Worm (Caenorhabditis elegans) whole organism, L4 larva: ENCODE data around the gene srt-49.
A peak's percentile ranks its signal among the peaks of the same experiment; 100 is the strongest.
"Not testable (repeated sequence)": the region's sequence is repeated elsewhere in the genome, so short reads cannot be mapped to it uniquely, and the experiment has no call there.

ENCODE experiments used
- D1046.2 ChIP-seq: fragments of 200-800 bp; sonication (Bioruptor generic); IDR thresholded peaks from 2 replicates; pipeline ENCODE4 v1.3.6; 2022; ENCODE audit warnings: missing genetic modification characterization, missing compliant biosample characterization
- F49E8.2 ChIP-seq: sonication (generic microtip); optimal IDR thresholded peaks from 2 replicates; lab custom pipeline; 2016; ENCODE audit warnings: missing compliant biosample characterization, mild to moderate bottlenecking, missing genetic modification characterization, borderline replicate concordance
- T20F7.1 ChIP-seq: fragments of 200-800 bp; sonication (Bioruptor generic); optimal IDR thresholded peaks from 2 replicates; lab custom pipeline; 2018; ENCODE audit warnings: mild to moderate bottlenecking, missing genetic modification characterization, missing compliant biosample characterization
- T26A8.4 ChIP-seq: fragments of 200-800 bp; sonication (Bioruptor generic); IDR thresholded peaks from 2 replicates; pipeline ENCODE4 v1.3.6; 2022; ENCODE audit warnings: missing genetic modification characterization, missing compliant biosample characterization
- Y105C5A.15 ChIP-seq: fragments of 200-800 bp; sonication (Bioruptor generic); IDR thresholded peaks from 2 replicates; pipeline ENCODE4 v1.3.6; 2022; ENCODE audit warnings: missing genetic modification characterization, missing compliant biosample characterization
- Y48G9A.11 ChIP-seq: fragments of 200-800 bp; sonication (Bioruptor generic); IDR thresholded peaks from 2 replicates; pipeline ENCODE4 v1.3.6; 2022; ENCODE audit warnings: missing genetic modification reagents, missing genetic modification characterization, missing compliant biosample characterization
- Y5F2A.4 ChIP-seq: fragments of 200-800 bp; sonication (Bioruptor generic); optimal IDR thresholded peaks from 2 replicates; lab custom pipeline; 2018; ENCODE audit warnings: mild to moderate bottlenecking, missing genetic modification characterization, missing compliant biosample characterization
- Y75B8A.6 ChIP-seq: fragments of 200-800 bp; sonication (Bioruptor generic); IDR thresholded peaks from 2 replicates; pipeline ENCODE4 v1.3.6; 2022; ENCODE audit warnings: missing genetic modification reagents, missing genetic modification characterization, missing compliant biosample characterization
- ZK337.2 ChIP-seq: fragments of 200-800 bp; sonication (Bioruptor generic); IDR thresholded peaks from 2 replicates; pipeline ENCODE4 v1.3.6; 2022; ENCODE audit warnings: missing genetic modification reagents, missing genetic modification characterization, missing compliant biosample characterization
- aha-1 ChIP-seq: fragments of 150-350 bp; peaks from one replicate; lab custom pipeline; 2014; ENCODE audit warnings: missing biosample characterization, missing genetic modification characterization
- ceh-44 ChIP-seq: fragments of 200-800 bp; sonication (Bioruptor generic); IDR thresholded peaks from 2 replicates; pipeline ENCODE4 v1.3.6; 2022; ENCODE audit warnings: missing genetic modification reagents, missing genetic modification characterization, missing compliant biosample characterization
- ctbp-1 ChIP-seq: fragments of 200-800 bp; sonication (Bioruptor generic); IDR thresholded peaks from 2 replicates; pipeline ENCODE4 v1.3.6; 2022; ENCODE audit warnings: missing genetic modification reagents, missing genetic modification characterization, missing compliant biosample characterization
- daf-8 ChIP-seq: fragments of 200-800 bp; sonication (Bioruptor generic); IDR thresholded peaks from 2 replicates; pipeline ENCODE4 v1.3.6; 2022; ENCODE audit warnings: missing genetic modification characterization, missing compliant biosample characterization
- dmd-8 ChIP-seq: fragments of 200-800 bp; sonication (Bioruptor generic); IDR thresholded peaks from 2 replicates; pipeline ENCODE4 v1.3.6; 2022; ENCODE audit warnings: missing genetic modification characterization, missing compliant biosample characterization
- dmd-9 ChIP-seq: fragments of 200-800 bp; sonication (Bioruptor generic); IDR thresholded peaks from 2 replicates; pipeline ENCODE4 v1.3.6; 2022; ENCODE audit warnings: missing genetic modification reagents, missing genetic modification characterization, missing compliant biosample characterization
- dve-1 ChIP-seq: sonication (generic microtip); optimal IDR thresholded peaks from 2 replicates; lab custom pipeline; 2017; ENCODE audit warnings: antibody characterized with exemption, mild to moderate bottlenecking, missing genetic modification characterization, missing compliant biosample characterization; ENCODE audit not compliant: insufficient read depth
- fkh-10 ChIP-seq: fragments of 150-350 bp; optimal IDR thresholded peaks from 2 replicates; lab custom pipeline; 2014; ENCODE audit warnings: missing biosample characterization, missing genetic modification reagents, missing genetic modification characterization
- gei-8 ChIP-seq: fragments of 200-800 bp; sonication (Bioruptor generic); optimal IDR thresholded peaks from 2 replicates; lab custom pipeline; 2018; ENCODE audit warnings: mild to moderate bottlenecking, missing genetic modification characterization, missing compliant biosample characterization
- hif-1 ChIP-seq, 2 experiments: sonication (generic microtip); optimal IDR thresholded peaks; 2 replicates each; lab custom pipeline; 2016 to 2017; ENCODE audit warnings: missing compliant biosample characterization in 2 of 2, missing genetic modification characterization in 2 of 2, missing genetic modification reagents in 2 of 2, missing genotype in 2 of 2, mild to moderate bottlenecking in 1 of 2
- hmg-1.1 ChIP-seq: fragments of 200-800 bp; sonication (Bioruptor generic); IDR thresholded peaks from 2 replicates; pipeline ENCODE4 v1.3.6; 2022; ENCODE audit warnings: missing genetic modification reagents, missing genetic modification characterization, missing compliant biosample characterization
- lim-7 ChIP-seq: fragments of 200-800 bp; sonication (Bioruptor generic); IDR thresholded peaks from 2 replicates; pipeline ENCODE4 v1.3.6; 2022; ENCODE audit warnings: missing genetic modification characterization, missing compliant biosample characterization
- lin-1 ChIP-seq: fragments of 200-800 bp; sonication (Bioruptor generic); IDR thresholded peaks from 2 replicates; pipeline ENCODE4 v1.3.6; 2022; ENCODE audit warnings: missing genetic modification reagents, missing genetic modification characterization, missing compliant biosample characterization
- lin-13 ChIP-seq: fragments of 150-350 bp; optimal IDR thresholded peaks from 2 replicates; lab custom pipeline; 2014; ENCODE audit warnings: missing biosample characterization, missing genetic modification reagents, missing genetic modification characterization
- lin-38 ChIP-seq: fragments of 200-800 bp; sonication (Bioruptor generic); IDR thresholded peaks from 2 replicates; pipeline ENCODE4 v1.3.6; 2022; ENCODE audit warnings: missing genetic modification reagents, missing genetic modification characterization, missing compliant biosample characterization
- madf-5 ChIP-seq, 2 experiments: fragments of 200-800 bp; sonication (Bioruptor generic); IDR thresholded peaks; 2 replicates each; pipeline ENCODE4 v1.3.6; 2022; ENCODE audit warnings: missing compliant biosample characterization in 2 of 2, missing genetic modification characterization in 2 of 2
- madf-9 ChIP-seq: fragments of 200-800 bp; sonication (Bioruptor generic); conservative IDR thresholded peaks from 2 replicates; pipeline ENCODE4 v1.3.6; 2022; ENCODE audit warnings: missing genetic modification reagents, missing genetic modification characterization, missing compliant biosample characterization
- mdt-29 ChIP-seq: fragments of 200-800 bp; sonication (Bioruptor generic); IDR thresholded peaks from 2 replicates; pipeline ENCODE4 v1.3.6; 2022; ENCODE audit warnings: missing genetic modification reagents, missing genetic modification characterization, missing compliant biosample characterization
- mep-1 ChIP-seq: fragments of 150-350 bp; sonication (generic microtip); optimal IDR thresholded peaks from 3 replicates; lab custom pipeline; 2014; ENCODE audit warnings: missing biosample characterization, missing genetic modification characterization
- mxl-2 ChIP-seq: fragments of 200-800 bp; sonication (Bioruptor generic); conservative IDR thresholded peaks from 2 replicates; pipeline ENCODE4 v1.3.6; 2022; ENCODE audit warnings: missing genetic modification reagents, missing genetic modification characterization, missing compliant biosample characterization
- nhr-10 ChIP-seq: fragments of 150-350 bp; optimal IDR thresholded peaks from 2 replicates; lab custom pipeline; 2014; ENCODE audit warnings: missing biosample characterization, missing genetic modification characterization
- nhr-11 ChIP-seq: fragments of 150-350 bp; optimal IDR thresholded peaks from 2 replicates; lab custom pipeline; 2014; ENCODE audit warnings: missing biosample characterization, missing genetic modification characterization
- nhr-25 ChIP-seq: sonication (generic microtip); optimal IDR thresholded peaks from 2 replicates; lab custom pipeline; 2017; ENCODE audit warnings: missing genetic modification characterization, mild to moderate bottlenecking, missing compliant biosample characterization, antibody characterized with exemption, moderate library complexity, borderline replicate concordance; ENCODE audit not compliant: insufficient read depth
- nhr-41 ChIP-seq: fragments of 200-800 bp; sonication (Bioruptor generic); IDR thresholded peaks from 2 replicates; pipeline ENCODE4 v1.3.6; 2022; ENCODE audit warnings: missing genetic modification reagents, missing genetic modification characterization, missing compliant biosample characterization
- nhr-6 ChIP-seq: fragments of 150-350 bp; optimal IDR thresholded peaks from 2 replicates; lab custom pipeline; 2014; ENCODE audit warnings: missing biosample characterization, missing genetic modification characterization
- nhr-77 ChIP-seq: fragments of 150-350 bp; optimal IDR thresholded peaks from 2 replicates; lab custom pipeline; 2014; ENCODE audit warnings: missing biosample characterization, missing genetic modification characterization
- pha-4 ChIP-seq, 2 experiments: fragments of 150-350 bp in 1 of 2; fragments of 200-800 bp in 1 of 2; sonication (Bioruptor generic) in 1 of 2; IDR thresholded peaks in 1 of 2; optimal IDR thresholded peaks in 1 of 2; 2 replicates each; pipeline versions ENCODE4 v1.3.6 to Lab custom; 2014 to 2022; ENCODE audit warnings: missing genetic modification characterization in 2 of 2, missing genetic modification reagents in 2 of 2, missing biosample characterization in 1 of 2, missing compliant biosample characterization in 1 of 2
- snpc-1.2 ChIP-seq: fragments of 200-800 bp; sonication (Bioruptor generic); IDR thresholded peaks from 2 replicates; pipeline ENCODE4 v1.3.6; 2022; ENCODE audit warnings: missing genetic modification reagents, missing genetic modification characterization, missing compliant biosample characterization
- snpc-4 ChIP-seq: fragments of 150-350 bp; optimal IDR thresholded peaks from 2 replicates; lab custom pipeline; 2014; ENCODE audit warnings: missing biosample characterization, missing genetic modification characterization
- tag-97 ChIP-seq: fragments of 200-800 bp; sonication (Bioruptor generic); IDR thresholded peaks from 2 replicates; pipeline ENCODE4 v1.3.6; 2022; ENCODE audit warnings: missing genetic modification characterization, missing compliant biosample characterization
- tra-1 ChIP-seq: fragments of 200-800 bp; sonication (Bioruptor generic); IDR thresholded peaks from 2 replicates; pipeline ENCODE4 v1.3.6; 2022; ENCODE audit warnings: missing genetic modification reagents, missing genetic modification characterization, missing compliant biosample characterization
- unc-130 ChIP-seq: sonication (generic microtip); optimal IDR thresholded peaks from 2 replicates; lab custom pipeline; 2016; ENCODE audit warnings: missing genetic modification reagents, missing genetic modification characterization, missing compliant biosample characterization
- vab-7 ChIP-seq: fragments of 200-800 bp; sonication (Bioruptor generic); IDR thresholded peaks from 2 replicates; pipeline ENCODE4 v1.3.6; 2022; ENCODE audit warnings: missing genetic modification reagents, missing genetic modification characterization, missing compliant biosample characterization
- zfp-3 ChIP-seq: fragments of 200-800 bp; sonication (Bioruptor generic); conservative IDR thresholded peaks from 2 replicates; pipeline ENCODE4 v1.3.6; 2022; ENCODE audit warnings: missing genetic modification reagents, missing genetic modification characterization, missing compliant biosample characterization
- ztf-7 ChIP-seq: fragments of 150-350 bp; optimal IDR thresholded peaks from 2 replicates; lab custom pipeline; 2014; ENCODE audit warnings: missing biosample characterization, missing genetic modification characterization

Gene srt-49

ce11 chrIV:15068818-15069217 is 29.4 kb downstream of the srt-49 start, which contains the start of gene srt-48:
Gene srt-48, minus strand, starts transcription at chrIV:15068918.
- TF ChIP-seq hmg-1.1 (GFP tag; lab: Robert Waterston, UW) = no peak
- no peak for TF ChIP-seq Y5F2A.4 (GFP tag; lab: Kevin White, UChicago)
- no peak for TF ChIP-seq unc-130
- no peak for TF ChIP-seq ZK337.2 (GFP tag; lab: Robert Waterston, UW)
- TF ChIP-seq nhr-6 (tag; lab: Kevin White, UChicago) = no peak
- no peak for TF ChIP-seq nhr-25
- TF ChIP-seq dmd-9 (GFP tag; lab: Robert Waterston, UW) = no peak
- TF ChIP-seq F49E8.2 = no peak
- no peak for TF ChIP-seq tag-97 (GFP tag; lab: Robert Waterston, UW)
- no peak for TF ChIP-seq gei-8 (GFP tag; lab: Kevin White, UChicago)
- no peak for TF ChIP-seq ztf-7 (tag; lab: Kevin White, UChicago)
- no peak for TF ChIP-seq T26A8.4 (GFP tag; lab: Robert Waterston, UW)
- TF ChIP-seq hif-1 (tag; optimal IDR thresholded peaks at IDR 0.05; lab: Kevin White, UChicago) = no peak
- no peak for TF ChIP-seq madf-5 (GFP tag; IDR thresholded peaks at IDR 0.05; lab: Robert Waterston, UW)
- TF ChIP-seq dve-1 = no peak
- no peak for TF ChIP-seq nhr-77 (tag; lab: Kevin White, UChicago)
- no peak for TF ChIP-seq mep-1 (tag; lab: Kevin White, UChicago)

ce11 chrIV:15065653-15066052 is 32.5 kb downstream of the srt-49 start, which contains the start of gene Y41E3.18:
Gene Y41E3.18, minus strand, starts transcription at chrIV:15065753.
- no peak for TF ChIP-seq dmd-9 (GFP tag; lab: Robert Waterston, UW)
- no peak for TF ChIP-seq mxl-2 (GFP tag; lab: Robert Waterston, UW)
- no peak for TF ChIP-seq tra-1 (GFP tag; lab: Robert Waterston, UW)
- no peak for TF ChIP-seq T20F7.1 (GFP tag; lab: Kevin White, UChicago)
- TF ChIP-seq pha-4 (GFP tag; IDR thresholded peaks at IDR 0.05; lab: Robert Waterston, UW) = no peak
- TF ChIP-seq pha-4 (tag; optimal IDR thresholded peaks at IDR 0.05; lab: Kevin White, UChicago) = no peak
- TF ChIP-seq ztf-7 (tag; lab: Kevin White, UChicago) = no peak
- TF ChIP-seq nhr-11 = no peak
- no peak for TF ChIP-seq madf-9
- no peak for TF ChIP-seq fkh-10
- TF ChIP-seq nhr-10 = no peak

ce11 chrIV:15063789-15064188 is 34.4 kb downstream of the srt-49 start:
- TF ChIP-seq hif-1 (tag; optimal IDR thresholded peaks at IDR 0.05; lab: Kevin White, UChicago) (no peak), snpc-4 (tag; lab: Kevin White, UChicago) (no peak), aha-1 (tag; lab: Kevin White, UChicago) (peak; percentile 5)

- peak; percentile 48 for TF ChIP-seq F49E8.2
- peak; percentile 92 for TF ChIP-seq pha-4 (GFP tag; IDR thresholded peaks at IDR 0.05; lab: Robert Waterston, UW)
- not testable (repeated sequence) for TF ChIP-seq pha-4 (tag; optimal IDR thresholded peaks at IDR 0.05; lab: Kevin White, UChicago)
- peak; percentile 69 for TF ChIP-seq ZK337.2 (GFP tag; lab: Robert Waterston, UW)
- TF ChIP-seq dmd-9 (GFP tag; lab: Robert Waterston, UW) = 0 out of 2 replicates have a peak, but pooled peaks have one; percentile 63
- TF ChIP-seq mdt-29 (GFP tag; lab: Robert Waterston, UW) = peak; percentile 99
- TF ChIP-seq madf-5 (GFP tag; IDR thresholded peaks at IDR 0.05; lab: Robert Waterston, UW) = peak in 1 of 2 experiments; percentile 71; a peak in 1 of 4 replicates
- peak; percentile 78; the same call in 1 of the 2 replicates for TF ChIP-seq nhr-41
- TF ChIP-seq lin-13 (GFP tag; lab: Kevin White, UChicago) = peak; percentile 61
- peak; percentile 67 for TF ChIP-seq lin-38 (GFP tag; lab: Robert Waterston, UW)
- TF ChIP-seq dmd-8 = peak; percentile 87
- peak; percentile 98 for TF ChIP-seq snpc-1.2
- TF ChIP-seq lin-1 (GFP tag; lab: Robert Waterston, UW) = peak; percentile 90
- peak; percentile 93 for TF ChIP-seq vab-7
- peak; percentile 78 for TF ChIP-seq lim-7 (GFP tag; lab: Robert Waterston, UW)
- TF ChIP-seq zfp-3 (GFP tag; lab: Robert Waterston, UW) = peak; percentile 78; the same call in 1 of the 2 replicates
- 0 out of 2 replicates have a peak, but pooled peaks have one; percentile 15 for TF ChIP-seq daf-8 (GFP tag; lab: Robert Waterston, UW)
- TF ChIP-seq Y105C5A.15 = peak; percentile 96
- peak; percentile 92 for TF ChIP-seq Y48G9A.11
- peak; percentile 78; the same call in 1 of the 2 replicates for TF ChIP-seq tra-1 (GFP tag; lab: Robert Waterston, UW)
- TF ChIP-seq ctbp-1 = peak; percentile 92
- TF ChIP-seq D1046.2 (GFP tag; lab: Robert Waterston, UW) = peak; percentile 80; the same call in 1 of the 2 replicates
- peak; percentile 73; the same call in 1 of the 2 replicates for TF ChIP-seq Y75B8A.6 (GFP tag; lab: Robert Waterston, UW)
- TF ChIP-seq ceh-44 (GFP tag; lab: Robert Waterston, UW) = peak; percentile 82
These were observed 39.0 kb downstream of the srt-49 start for ce11 chrIV:15059150-15059549.
